Worm (Caenorhabditis elegans): ENCODE results near the gene vps-15.
A peak's percentile ranks its signal among the peaks of the same experiment; 100 is the strongest.

The vps-15 gene

ce11 chrII:11888150-11888549 lies 27.5 kb downstream of the vps-15 start:
- TF ChIP-seq lin-14 (GFP tag; optimal IDR thresholded peaks at IDR 0.05), result peak; percentile 27
- peak; percentile 69 for TF ChIP-seq nhr-85 (tag)
- no peak for TF ChIP-seq ceh-90 (tag; optimal IDR thresholded peaks at IDR 0.05)
- TF ChIP-seq ztf-11 (tag; optimal IDR thresholded peaks at IDR 0.05), result no peak
- TF ChIP-seq nhr-12 (tag; optimal IDR thresholded peaks at IDR 0.05), result no peak

- TF ChIP-seq nhr-19 (GFP tag; conservative IDR thresholded peaks at IDR 0.05) (no peak), nhr-90 (tag; optimal IDR thresholded peaks at IDR 0.05; ENCODE audit: poor library complexity) (no peak), tbx-2 (tag; optimal IDR thresholded peaks at IDR 0.05) (peak; percentile 25), nhr-76 (tag; optimal IDR thresholded peaks at IDR 0.05) (no peak), unc-86 (tag; optimal IDR thresholded peaks at IDR 0.05) (peak; percentile 45), efl-1 (optimal IDR thresholded peaks at IDR 0.05) (no peak), efl-1 (GFP tag; optimal IDR thresholded peaks at IDR 0.05 in 1 of 2) (peak in 1 of 2 experiments; percentile 17), ztf-11 (tag; optimal IDR thresholded peaks at IDR 0.05) (peak in 1 of 2 experiments; percentile 86)
Measured at ce11 chrII:11887724-11888123, 27.9 kb downstream of the vps-15 start.

ce11 chrII:11883648-11884047 lies 32.0 kb downstream of the vps-15 start, which contains the start of gene ZK930.6:
TSS of gene ZK930.6 (plus strand) at chrII:11883948.
- TF ChIP-seq hlh-4 (tag; optimal IDR thresholded peaks at IDR 0.05), result no peak
- no peak for TF ChIP-seq jun-1 (tag; optimal IDR thresholded peaks at IDR 0.05)
- TF ChIP-seq fos-1 (tag; optimal IDR thresholded peaks at IDR 0.05), result no peak
- no peak for TF ChIP-seq rnt-1 (tag; optimal IDR thresholded peaks at IDR 0.05)
- TF ChIP-seq F16B12.6 (tag; optimal IDR thresholded peaks at IDR 0.05), result no peak
- TF ChIP-seq unc-30 (tag; optimal IDR thresholded peaks at IDR 0.05), result no peak
- TF ChIP-seq nhr-11 (tag; optimal IDR thresholded peaks at IDR 0.05), result no peak
- TF ChIP-seq nhr-85 (tag), result no peak
- no peak for TF ChIP-seq lsy-2 (tag; optimal IDR thresholded peaks at IDR 0.05)
- no peak for TF ChIP-seq zip-4 (GFP tag; optimal IDR thresholded peaks at IDR 0.05)
- no peak for TF ChIP-seq ceh-90 (tag; optimal IDR thresholded peaks at IDR 0.05)
- TF ChIP-seq blmp-1 (tag; optimal IDR thresholded peaks at IDR 0.05), result no peak
- no peak for TF ChIP-seq mep-1 (tag; optimal IDR thresholded peaks at IDR 0.05)
- TF ChIP-seq fkh-8 (tag; optimal IDR thresholded peaks at IDR 0.05), result no peak

- TF ChIP-seq sox-4 (tag; optimal IDR thresholded peaks at IDR 0.05) (no peak), dpl-1 (GFP tag; optimal IDR thresholded peaks at IDR 0.05) (peak in 1 of 3 experiments; percentile 21), alr-1 (tag; optimal IDR thresholded peaks at IDR 0.05; ENCODE audit: borderline replicate concordance) (no peak), ztf-11 (tag; optimal IDR thresholded peaks at IDR 0.05) (peak in 1 of 2 experiments; percentile 37), nhr-12 (tag; optimal IDR thresholded peaks at IDR 0.05) (no peak), nhr-19 (GFP tag; conservative IDR thresholded peaks at IDR 0.05) (no peak), hlh-17 (GFP tag; optimal IDR thresholded peaks at IDR 0.05; ENCODE audit: borderline replicate concordance) (no peak), irx-1 (tag; optimal IDR thresholded peaks at IDR 0.05) (no peak), mef-2 (tag; optimal IDR thresholded peaks at IDR 0.05) (no peak), nhr-71 (tag; optimal IDR thresholded peaks at IDR 0.05) (peak; percentile 46), nhr-11 (tag; optimal IDR thresholded peaks at IDR 0.05) (no peak), snu-23 (GFP tag; optimal IDR thresholded peaks at IDR 0.05) (peak; percentile 45), mep-1 (tag; optimal IDR thresholded peaks at IDR 0.05) (peak; percentile 70), nhr-20 (tag; optimal IDR thresholded peaks at IDR 0.05) (peak; percentile 29), xbp-1 (tag; optimal IDR thresholded peaks at IDR 0.05) (no peak), hpl-2 (GFP tag; optimal IDR thresholded peaks at IDR 0.05) (no peak), fkh-8 (tag; optimal IDR thresholded peaks at IDR 0.05) (no peak), zag-1 (tag; optimal IDR thresholded peaks at IDR 0.05) (no peak), blmp-1 (tag; optimal IDR thresholded peaks at IDR 0.05) (peak; percentile 99), lsy-2 (tag; optimal IDR thresholded peaks at IDR 0.05) (peak in 1 of 2 experiments; percentile 32), aly-2 (tag; optimal IDR thresholded peaks at IDR 0.05) (peak; percentile 79), nhr-85 (tag) (peak; percentile 72), ama-1 (optimal IDR thresholded peaks at IDR 0.05) (peak; percentile 52), efl-1 (optimal IDR thresholded peaks at IDR 0.05) (peak in 1 of 2 experiments; percentile 14), efl-1 (GFP tag; optimal IDR thresholded peaks at IDR 0.05 in 1 of 2) (peak in 1 of 2 experiments; percentile 90), lin-35 (GFP tag; optimal IDR thresholded peaks at IDR 0.05) (peak in 1 of 2 experiments; percentile 39), elt-2 (tag; optimal IDR thresholded peaks at IDR 0.05) (no peak), mdl-1 (tag; optimal IDR thresholded peaks at IDR 0.05) (no peak), ceh-82 (tag; optimal IDR thresholded peaks at IDR 0.05) (no peak), lin-14 (GFP tag; optimal IDR thresholded peaks at IDR 0.05) (peak; percentile 64), nhr-47 (tag; optimal IDR thresholded peaks at IDR 0.05) (no peak), nhr-90 (tag; optimal IDR thresholded peaks at IDR 0.05; ENCODE audit: poor library complexity) (peak; percentile 20)
Measured at ce11 chrII:11880456-11881353, 34.9 kb downstream of the vps-15 start.

Measured in whole organism, L1 larva.